Fruit fly (Drosophila melanogaster) whole organism, pupa: ENCODE measurements around the gene CG16704.

ENCODE experiments used
- CG10348 ChIP-seq: fragments of 200-800 bp; sonication (Bioruptor generic); IDR thresholded peaks from 2 replicates; pipeline ENCODE4 v1.3.6; 2022; ENCODE audit warnings: missing biosample characterization, missing genetic modification characterization
- CG12605 ChIP-seq: fragments of 200-800 bp; sonication (Bioruptor generic); IDR thresholded peaks from 2 replicates; pipeline ENCODE4 v1.3.6; 2022; ENCODE audit warnings: missing biosample characterization, missing genetic modification characterization
- CG13204 ChIP-seq: fragments of 200-800 bp; sonication (Bioruptor generic); optimal IDR thresholded peaks from 2 replicates; lab custom pipeline; 2018; ENCODE audit warnings: missing biosample characterization, mild to moderate bottlenecking, missing genetic modification characterization, moderate library complexity
- CG14655 ChIP-seq: fragments of 200-800 bp; sonication (Bioruptor generic); optimal IDR thresholded peaks from 3 replicates; lab custom pipeline; 2017; ENCODE audit warnings: mild to moderate bottlenecking, missing biosample characterization, missing genetic modification reagents, missing genetic modification characterization
- CG15710 ChIP-seq: fragments of 200-800 bp; sonication (Bioruptor generic); optimal IDR thresholded peaks from 2 replicates; lab custom pipeline; 2018; ENCODE audit warnings: missing biosample characterization, mild to moderate bottlenecking, missing genetic modification characterization, moderate library complexity
- CG17806 ChIP-seq: fragments of 200-800 bp; sonication (Bioruptor generic); optimal IDR thresholded peaks from 2 replicates; lab custom pipeline; 2018; ENCODE audit warnings: missing biosample characterization, mild to moderate bottlenecking, missing genetic modification characterization, moderate library complexity
- CG32121 ChIP-seq: fragments of 200-800 bp; sonication (Bioruptor generic); IDR thresholded peaks from 2 replicates; pipeline ENCODE4 v1.3.6; 2022; ENCODE audit warnings: missing biosample characterization, missing genetic modification characterization
- CG34367 ChIP-seq: fragments of 200-800 bp; sonication (Bioruptor generic); optimal IDR thresholded peaks from 2 replicates; lab custom pipeline; 2018; ENCODE audit warnings: missing biosample characterization, mild to moderate bottlenecking, missing genetic modification characterization
- CG4496 ChIP-seq: fragments of 200-800 bp; sonication (Bioruptor generic); IDR thresholded peaks from 3 replicates; pipeline ENCODE4 v1.3.6; 2022; ENCODE audit warnings: missing biosample characterization, missing genetic modification characterization
- CG8159 ChIP-seq: fragments of 200-800 bp; sonication (Bioruptor generic); optimal IDR thresholded peaks from 3 replicates; lab custom pipeline; 2018; ENCODE audit warnings: missing biosample characterization, mild to moderate bottlenecking, missing genetic modification characterization, moderate library complexity
- CG8301 ChIP-seq: fragments of 200-800 bp; sonication (Bioruptor generic); optimal IDR thresholded peaks from 2 replicates; lab custom pipeline; 2018; ENCODE audit warnings: missing biosample characterization, mild to moderate bottlenecking, missing genetic modification characterization
- CG9948 ChIP-seq: fragments of 200-800 bp; sonication (Bioruptor generic); optimal IDR thresholded peaks from 2 replicates; lab custom pipeline; 2018; ENCODE audit warnings: missing biosample characterization, mild to moderate bottlenecking, missing genetic modification characterization, moderate library complexity
- D1 ChIP-seq: fragments of 200-800 bp; sonication (Bioruptor generic); optimal IDR thresholded peaks from 2 replicates; lab custom pipeline; 2018; ENCODE audit warnings: missing biosample characterization, mild to moderate bottlenecking, missing genetic modification characterization, moderate library complexity
- EcR ChIP-seq: fragments of 200-800 bp; sonication (Bioruptor generic); optimal IDR thresholded peaks from 3 replicates; lab custom pipeline; 2019; ENCODE audit warnings: missing biosample characterization, missing genetic modification characterization, mild to moderate bottlenecking, moderate library complexity, missing genetic modification reagents
- Ets98B ChIP-seq: fragments of 200-800 bp; sonication (Bioruptor generic); IDR thresholded peaks from 2 replicates; pipeline ENCODE4 v1.3.6; 2022; ENCODE audit warnings: missing biosample characterization, missing genetic modification characterization
- Pif1A ChIP-seq: fragments of 200-800 bp; sonication (Bioruptor generic); optimal IDR thresholded peaks from 3 replicates; lab custom pipeline; 2016; ENCODE audit warnings: missing biosample characterization, missing genetic modification characterization
- Pif1B ChIP-seq: fragments of 200-800 bp; sonication (Bioruptor generic); optimal IDR thresholded peaks from 3 replicates; lab custom pipeline; 2016; ENCODE audit warnings: missing biosample characterization, missing genetic modification characterization
- Snoo ChIP-seq: fragments of 200-800 bp; sonication (Bioruptor generic); optimal IDR thresholded peaks from 3 replicates; lab custom pipeline; 2017; ENCODE audit warnings: missing biosample characterization, mild to moderate bottlenecking, missing genetic modification characterization, inconsistent platforms
- fd96Ca ChIP-seq: fragments of 200-800 bp; sonication (Bioruptor generic); IDR thresholded peaks from 3 replicates; pipeline ENCODE4 v1.3.6; 2022; ENCODE audit warnings: missing biosample characterization, missing genetic modification characterization
- gl ChIP-seq: fragments of 200-800 bp; sonication (Bioruptor generic); optimal IDR thresholded peaks from 2 replicates; lab custom pipeline; 2018; ENCODE audit warnings: missing biosample characterization, mild to moderate bottlenecking, missing genetic modification characterization
- rn ChIP-seq: fragments of 200-800 bp; sonication (Bioruptor generic); IDR thresholded peaks from 2 replicates; pipeline ENCODE4 v1.3.6; 2022; ENCODE audit warnings: missing biosample characterization, missing genetic modification characterization

Gene CG16704

DNA sequence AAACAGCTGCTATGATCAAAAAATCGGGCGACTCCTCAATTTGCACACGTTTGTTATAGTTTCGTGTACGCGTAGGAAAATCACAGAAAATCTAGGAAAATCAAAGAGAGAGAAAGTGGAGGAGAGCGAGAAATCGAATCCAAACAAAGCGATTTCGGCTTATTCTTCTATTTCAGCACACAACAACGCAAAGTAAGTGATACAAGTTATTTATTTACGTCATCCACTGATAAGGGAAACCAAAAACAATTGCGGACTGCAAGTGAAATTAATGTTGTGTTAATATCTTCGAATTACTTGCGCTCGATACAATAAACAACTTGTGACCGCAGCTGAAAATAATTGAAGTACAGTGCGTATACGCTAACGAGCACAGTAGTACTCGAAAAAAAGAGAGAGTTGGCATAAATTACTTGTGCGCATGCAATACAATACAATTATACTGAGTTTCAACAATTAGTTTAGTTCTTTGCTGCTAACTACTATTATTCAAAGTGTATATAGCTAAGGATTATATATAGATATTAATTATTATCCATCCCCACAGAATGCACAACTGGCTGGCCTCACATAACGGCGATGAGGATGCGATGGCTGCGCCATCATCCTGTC is 21.3 kb upstream of the CG16704 start:
- TF ChIP-seq Pif1A (GFP tag; lab: Kevin White, UChicago) = no peak
- no peak for TF ChIP-seq CG34367 (tag; lab: Kevin White, UChicago)
- no peak for TF ChIP-seq fd96Ca (GFP tag; lab: Robert Waterston, UW)
- no peak; the same call in 1 of the 2 replicates for TF ChIP-seq CG32121
- TF ChIP-seq CG10348 (GFP tag; lab: Robert Waterston, UW) = no peak
- TF ChIP-seq rn (GFP tag; lab: Robert Waterston, UW) = no peak
- TF ChIP-seq CG13204 (GFP tag; lab: Kevin White, UChicago) = no peak
- no peak for TF ChIP-seq CG17806 (tag; lab: Kevin White, UChicago)
- TF ChIP-seq Snoo = no peak
- TF ChIP-seq, all 21 proteins: peak for 0

DNA sequence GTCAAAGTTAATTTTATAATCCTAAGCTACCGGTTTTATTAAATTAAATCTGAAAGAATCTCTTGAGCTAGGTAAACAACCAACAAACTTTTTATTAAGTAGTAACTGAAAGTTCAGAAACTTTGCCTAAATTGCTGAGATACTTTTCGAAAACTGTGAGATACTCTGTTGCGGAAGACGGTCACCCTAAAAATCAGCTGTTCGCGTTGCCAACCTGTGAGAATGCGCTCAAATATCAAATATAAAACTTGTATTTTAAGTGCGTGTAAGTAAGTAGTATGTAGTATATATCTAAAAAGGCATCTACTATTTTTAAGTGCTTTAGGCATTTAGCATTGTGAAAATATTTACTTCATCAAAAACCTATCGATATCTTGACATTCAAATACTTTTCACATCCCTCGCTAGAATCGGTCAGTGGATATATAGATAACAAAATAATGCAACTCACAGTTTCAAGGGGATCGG is 20.6 kb upstream of the CG16704 start, which contains the start of the genes CG31955 and CG2818:
Gene CG31955, minus strand, starts transcription at position 157 of the 468 bp plus-strand sequence.
Gene CG2818, plus strand, starts transcription at position 412 of the 468 bp plus-strand sequence.
- no peak for TF ChIP-seq Pif1A (GFP tag; lab: Kevin White, UChicago)
- no peak for TF ChIP-seq D1 (tag; lab: Kevin White, UChicago)
- no peak for TF ChIP-seq CG15710 (tag; lab: Kevin White, UChicago)
- no peak for TF ChIP-seq fd96Ca (GFP tag; lab: Robert Waterston, UW)
- no peak for TF ChIP-seq gl (tag; lab: Kevin White, UChicago)
- TF ChIP-seq CG13204 (GFP tag; lab: Kevin White, UChicago) = no peak
- TF ChIP-seq CG32121 = no peak
- TF ChIP-seq Pif1B (GFP tag; lab: Kevin White, UChicago) = no peak
- TF ChIP-seq CG17806 (tag; lab: Kevin White, UChicago) = no peak
- TF ChIP-seq CG14655 = no peak
- no peak for TF ChIP-seq EcR (GFP tag; lab: Kevin White, UChicago)
- TF ChIP-seq CG10348 (GFP tag; lab: Robert Waterston, UW) = no peak
- TF ChIP-seq CG34367 (tag; lab: Kevin White, UChicago) = no peak
- no peak for TF ChIP-seq rn (GFP tag; lab: Robert Waterston, UW)
- no peak for TF ChIP-seq CG8159 (tag; lab: Kevin White, UChicago)
- no peak for TF ChIP-seq CG12605

DNA sequence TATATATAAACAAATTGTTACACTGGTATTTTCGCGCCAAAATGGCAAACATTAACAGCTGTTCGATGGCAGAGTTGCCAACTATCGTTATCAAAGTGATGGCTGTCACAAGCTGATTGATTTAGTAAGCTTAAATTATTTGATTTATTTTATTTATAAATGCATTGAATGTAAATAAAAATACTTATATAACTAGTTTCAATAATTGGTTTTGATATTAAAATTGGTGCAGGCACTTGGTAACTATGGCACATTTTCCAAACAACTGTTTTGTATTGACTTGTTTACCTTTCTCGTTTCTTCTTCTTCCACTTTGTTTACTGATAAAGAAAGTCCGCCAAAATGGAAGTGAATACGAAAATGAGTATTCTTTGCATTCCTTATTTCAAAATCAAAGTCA is 19.3 kb upstream of the CG16704 start, which contains the start of gene cutlet:
Gene cutlet, minus strand, starts transcription at position 84 of the 400 bp plus-strand sequence.
- TF ChIP-seq D1 (tag; lab: Kevin White, UChicago) = no peak
- no peak for TF ChIP-seq CG4496 (GFP tag; lab: Robert Waterston, UW)
- no peak for TF ChIP-seq CG32121
- TF ChIP-seq CG10348 (GFP tag; lab: Robert Waterston, UW) = no peak
- no peak for TF ChIP-seq Ets98B (GFP tag; lab: Robert Waterston, UW)
- TF ChIP-seq gl (tag; lab: Kevin White, UChicago) = no peak
- no peak for TF ChIP-seq CG15710 (tag; lab: Kevin White, UChicago)
- no peak for TF ChIP-seq Snoo
- TF ChIP-seq CG8301 (tag; lab: Kevin White, UChicago) = no peak
- no peak for TF ChIP-seq fd96Ca (GFP tag; lab: Robert Waterston, UW)
- no peak for TF ChIP-seq Pif1B (GFP tag; lab: Kevin White, UChicago)
- TF ChIP-seq CG13204 (GFP tag; lab: Kevin White, UChicago) = no peak
- TF ChIP-seq CG14655 = no peak
- no peak for TF ChIP-seq CG34367 (tag; lab: Kevin White, UChicago)
- no peak for TF ChIP-seq Pif1A (GFP tag; lab: Kevin White, UChicago)
- TF ChIP-seq CG12605 = no peak
- no peak for TF ChIP-seq CG8159 (tag; lab: Kevin White, UChicago)
- TF ChIP-seq EcR (GFP tag; lab: Kevin White, UChicago) = no peak
- TF ChIP-seq CG17806 (tag; lab: Kevin White, UChicago) = no peak
- no peak for TF ChIP-seq CG9948 (tag; lab: Kevin White, UChicago)

dm6 chr2L:3706963-3707362 is 14.6 kb upstream of the CG16704 start, which contains the start of gene CG31777:
Gene CG31777, minus strand, starts transcription at chr2L:3707063.
- TF ChIP-seq D1 (tag; lab: Kevin White, UChicago) (no peak), EcR (GFP tag; lab: Kevin White, UChicago) (peak; percentile 56)

dm6 chr2L:3705438-3705921 is 13.1 kb upstream of the CG16704 start, which contains the start of gene CG31778:
Gene CG31778, minus strand, starts transcription at chr2L:3705488.
- TF ChIP-seq CG8159 (tag; lab: Kevin White, UChicago) (peak; percentile 77), Pif1A (GFP tag; lab: Kevin White, UChicago) (peak; percentile 56), CG4496 (GFP tag; lab: Robert Waterston, UW) (peak; percentile 87), CG14655 (peak; percentile 73), fd96Ca (GFP tag; lab: Robert Waterston, UW) (peak; percentile 69), CG15710 (tag; lab: Kevin White, UChicago) (peak; percentile 80), CG12605 (peak; percentile 58), D1 (tag; lab: Kevin White, UChicago) (no peak), CG17806 (tag; lab: Kevin White, UChicago) (peak; percentile 81), EcR (GFP tag; lab: Kevin White, UChicago) (no peak), CG13204 (GFP tag; lab: Kevin White, UChicago) (peak; percentile 15), CG8301 (tag; lab: Kevin White, UChicago) (peak; percentile 70), CG9948 (tag; lab: Kevin White, UChicago) (peak; percentile 60), CG34367 (tag; lab: Kevin White, UChicago) (peak; percentile 74), Pif1B (GFP tag; lab: Kevin White, UChicago) (peak; percentile 58), Ets98B (GFP tag; lab: Robert Waterston, UW) (peak; percentile 84), gl (tag; lab: Kevin White, UChicago) (peak; percentile 45), CG32121 (peak; percentile 76), CG10348 (GFP tag; lab: Robert Waterston, UW) (no peak), rn (GFP tag; lab: Robert Waterston, UW) (peak; percentile 36; the same call in 1 of the 2 replicates), Snoo (peak; percentile 79)
- TF ChIP-seq, all 21 proteins: peak for 18
